Worm (Caenorhabditis elegans) whole organism, midembryonic: ENCODE data around the gene T23B12.5.

Experiments used
- T22C8.4 ChIP-seq: fragments of 200-800 bp; sonication (Bioruptor generic); IDR thresholded peaks from 2 replicates; pipeline ENCODE4 v1.3.6; 2022; ENCODE audit warnings: missing genetic modification characterization, missing compliant biosample characterization
- cog-1 ChIP-seq: sonication (generic microtip); optimal IDR thresholded peaks from 2 replicates; lab custom pipeline; 2016; ENCODE audit warnings: missing genetic modification characterization, missing compliant biosample characterization
- flt-1 ChIP-seq: fragments of 200-800 bp; sonication (Bioruptor generic); IDR thresholded peaks from 2 replicates; pipeline ENCODE4 v1.3.6; 2022; ENCODE audit warnings: missing genetic modification characterization, missing compliant biosample characterization
- klf-2 ChIP-seq: fragments of 200-800 bp; sonication (Bioruptor generic); conservative IDR thresholded peaks from 2 replicates; pipeline ENCODE4 v1.3.6; 2022; ENCODE audit warnings: missing genetic modification reagents, missing genetic modification characterization, missing compliant biosample characterization
- med-1 ChIP-seq: sonication (generic microtip); optimal IDR thresholded peaks from 2 replicates; lab custom pipeline; 2017; ENCODE audit warnings: missing genetic modification characterization, mild to moderate bottlenecking, missing compliant biosample characterization, antibody characterized with exemption, missing genetic modification reagents; ENCODE audit not compliant: insufficient read depth
- ref-1 ChIP-seq: fragments of 200-800 bp; sonication (Bioruptor generic); conservative IDR thresholded peaks from 2 replicates; pipeline ENCODE4 v1.3.6; 2022; ENCODE audit warnings: missing genetic modification reagents, missing genetic modification characterization, missing compliant biosample characterization
- tab-1 ChIP-seq: fragments of 200-800 bp; sonication (Bioruptor generic); IDR thresholded peaks from 2 replicates; pipeline ENCODE4 v1.3.6; 2022; ENCODE audit warnings: missing genetic modification characterization, missing compliant biosample characterization
- ztf-23 ChIP-seq: fragments of 200-800 bp; sonication (Bioruptor generic); IDR thresholded peaks from 2 replicates; pipeline ENCODE4 v1.3.6; 2022; ENCODE audit warnings: missing genetic modification reagents, missing genetic modification characterization, missing compliant biosample characterization
- ztf-29 ChIP-seq: fragments of 200-800 bp; sonication (Bioruptor generic); IDR thresholded peaks from 2 replicates; pipeline ENCODE4 v1.3.6; 2022; ENCODE audit warnings: missing genetic modification reagents, missing genetic modification characterization, missing compliant biosample characterization

ce11 chrV:8435292-8435691, 12.5 kb downstream of the T23B12.5 start:
- TF ChIP-seq tab-1 (no peak), T22C8.4 (GFP tag; lab: Robert Waterston, UW) (no peak), klf-2 (GFP tag; lab: Robert Waterston, UW) (no peak), cog-1 (tag; lab: Kevin White, UChicago) (no peak), med-1 (GFP tag; lab: Kevin White, UChicago) (no peak), flt-1 (GFP tag; lab: Robert Waterston, UW) (no peak), ztf-23 (no peak), ztf-29 (GFP tag; lab: Robert Waterston, UW) (no peak), ref-1 (GFP tag; lab: Robert Waterston, UW) (no peak)
